Fruit fly (Drosophila melanogaster): ENCODE measurements around the gene CG14693.

CG14693 gene

DNA sequence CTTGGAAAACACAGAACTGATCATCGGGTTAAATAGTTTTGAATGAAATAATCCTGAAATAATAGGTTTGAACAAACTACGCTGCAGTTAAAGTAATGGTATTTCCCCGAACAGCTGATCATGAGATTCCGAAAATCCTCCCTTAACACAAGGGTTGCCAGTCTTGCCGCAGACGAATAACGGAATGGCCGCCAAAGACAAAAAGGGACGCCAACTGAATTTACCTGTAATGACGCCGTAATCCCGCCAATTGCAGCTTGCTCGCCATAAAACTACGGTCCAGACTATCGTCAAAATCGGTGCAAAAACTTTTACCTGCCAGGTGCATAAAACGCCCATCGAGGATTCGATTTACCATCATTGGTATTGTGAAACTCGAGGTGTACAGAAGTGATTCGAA is 41.8 kb upstream of the CG14693 start, which contains the start of gene CG4570 (continued):
- TF ChIP-seq GATAe (GFP tag; conservative IDR thresholded peaks at IDR 0.05) (no peak), seq (GFP tag; IDR thresholded peaks at IDR 0.05) (peak; percentile 14; the same call in 1 of the 2 replicates)

DNA sequence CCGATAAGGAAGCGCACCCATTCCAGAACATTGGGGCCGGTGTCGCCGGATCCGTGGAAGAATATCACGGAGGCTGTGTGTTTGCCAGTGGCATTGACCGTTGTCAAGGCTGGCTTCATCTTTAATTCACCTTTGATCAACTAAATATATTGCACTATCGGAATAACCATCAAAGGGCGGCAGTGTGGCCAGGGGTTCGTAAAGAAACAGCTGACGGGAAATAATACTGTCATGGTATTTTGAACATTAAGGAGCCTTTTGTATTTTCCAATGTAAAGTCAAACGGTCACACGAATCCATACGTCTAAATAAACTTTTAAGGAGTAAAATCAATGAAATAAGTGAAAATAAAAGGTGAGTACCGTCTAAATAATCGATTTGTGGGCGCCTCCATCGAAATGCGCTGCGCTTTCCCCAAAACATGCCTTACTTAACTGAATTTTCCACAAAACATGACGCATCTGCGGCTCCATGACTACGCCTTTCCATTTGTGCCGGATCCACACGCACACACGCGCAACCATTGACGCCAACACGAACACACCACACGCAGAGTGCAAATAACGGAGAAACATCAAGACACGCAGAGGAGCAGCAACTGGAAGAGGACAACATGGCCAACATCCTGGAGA is 39.5 kb upstream of the CG14693 start, which contains the start of the genes CG6567 and CG4511:
Gene CG6567, minus strand, starts transcription at position 209 of the 632 bp plus-strand sequence.
Gene CG4511, plus strand, starts transcription at position 259 of the 632 bp plus-strand sequence.
- TF ChIP-seq sens (GFP tag) (peak; percentile 79), bbx (GFP tag; IDR thresholded peaks at IDR 0.05; ENCODE audit: partially characterized antibody) (0 out of 2 replicates have a peak, but pooled peaks have one; percentile 34), E2f2 (GFP tag; IDR thresholded peaks at IDR 0.05) (peak; percentile 32), nau (GFP tag; optimal IDR thresholded peaks at IDR 0.05) (no peak), gfzf (GFP tag; optimal IDR thresholded peaks at IDR 0.05) (peak; percentile 93), Tbp (GFP tag; optimal IDR thresholded peaks at IDR 0.05) (no peak), MBD-R2 (GFP tag; IDR thresholded peaks at IDR 0.05) (peak; percentile 95), grn (GFP tag; optimal IDR thresholded peaks at IDR 0.05) (peak; percentile 93), tx (GFP tag; optimal IDR thresholded peaks at IDR 0.05) (peak; percentile 84), btn (GFP tag; optimal IDR thresholded peaks at IDR 0.05) (no peak), CG2116 (GFP tag; optimal IDR thresholded peaks at IDR 0.05) (peak; percentile 7), CG14710 (tag; optimal IDR thresholded peaks at IDR 0.05) (peak; percentile 31), Ptx1 (GFP tag; IDR thresholded peaks at IDR 0.05) (no peak), Fer1 (GFP tag; optimal IDR thresholded peaks at IDR 0.05) (peak; percentile 22), pzg (GFP tag; optimal IDR thresholded peaks at IDR 0.05) (peak; percentile 80), Oli (tag; optimal IDR thresholded peaks at IDR 0.05) (no peak), CG6175 (GFP tag; IDR thresholded peaks at IDR 0.05) (0 out of 3 replicates have a peak, but pooled peaks have one; percentile 16), CG13287 (GFP tag; IDR thresholded peaks at IDR 0.05; ENCODE audit: partially characterized antibody) (peak; percentile 36; the same call in 1 of the 2 replicates), cg (GFP tag; optimal IDR thresholded peaks at IDR 0.05) (peak; percentile 81), Med (GFP tag) (peak; percentile 80), CG12659 (GFP tag; optimal IDR thresholded peaks at IDR 0.05) (peak; percentile 55), CG17829 (tag; optimal IDR thresholded peaks at IDR 0.05) (peak; percentile 50), sug (tag; optimal IDR thresholded peaks at IDR 0.05) (peak; percentile 48), knrl (GFP tag; IDR thresholded peaks at IDR 0.05; ENCODE audit: partially characterized antibody) (peak; percentile 35; the same call in 1 of the 3 replicates), ind (GFP tag; optimal IDR thresholded peaks at IDR 0.05) (no peak), Elba2 (GFP tag; optimal IDR thresholded peaks at IDR 0.05) (peak; percentile 77), HmgZ (tag; optimal IDR thresholded peaks at IDR 0.05) (peak; percentile 12), Lhr (GFP tag; optimal IDR thresholded peaks at IDR 0.05) (peak; percentile 36), crp (GFP tag; optimal IDR thresholded peaks at IDR 0.05) (peak; percentile 56 to 95), CG4617 (GFP tag; optimal IDR thresholded peaks at IDR 0.05; ENCODE audit: borderline replicate concordance) (peak; percentile 72), CG11093 (GFP tag; IDR thresholded peaks at IDR 0.05) (no peak), CoRest (tag; optimal IDR thresholded peaks at IDR 0.05) (peak; percentile 11), CG15514 (GFP tag; optimal IDR thresholded peaks at IDR 0.05) (peak; percentile 44), jumu (GFP tag; optimal IDR thresholded peaks at IDR 0.05) (no peak), Nf-YA (GFP tag; IDR thresholded peaks at IDR 0.05) (no peak), YL-1 (GFP tag; optimal IDR thresholded peaks at IDR 0.05) (peak; percentile 89), NC2β (GFP tag; optimal IDR thresholded peaks at IDR 0.05) (peak; percentile 9), Scr (GFP tag; IDR thresholded peaks at IDR 0.05; ENCODE audit: partially characterized antibody) (peak; percentile 38), Dp (GFP tag; optimal IDR thresholded peaks at IDR 0.05) (peak; percentile 26), Dll (GFP tag; IDR thresholded peaks at IDR 0.05; ENCODE audit: partially characterized antibody) (0 out of 4 replicates have a peak, but pooled peaks have one; percentile 35), Sin3A (optimal IDR thresholded peaks at IDR 0.05) (peak; percentile 76), CG1603 (tag; optimal IDR thresholded peaks at IDR 0.05) (peak; percentile 55), stwl (tag; optimal IDR thresholded peaks at IDR 0.05) (peak; percentile 60), CG9797 (GFP tag; optimal IDR thresholded peaks at IDR 0.05) (peak; percentile 78), CG10462 (GFP tag; optimal IDR thresholded peaks at IDR 0.05) (no peak)
